Fruit fly (Drosophila melanogaster) whole organism, wandering third instar larva: ENCODE data around the gene CG18081.
A peak's percentile ranks its signal among the peaks of the same experiment; 100 is the strongest.

ENCODE experiments used
- Abd-B ChIP-seq: fragments of >200 bp; optimal IDR thresholded peaks from 2 replicates; lab custom pipeline; 2017; ENCODE audit warnings: missing biosample characterization, missing genetic modification characterization
- CG32264 ChIP-seq: fragments of 200-800 bp; sonication (Bioruptor generic); optimal IDR thresholded peaks from 2 replicates; lab custom pipeline; 2016; ENCODE audit warnings: missing biosample characterization, missing genetic modification characterization
- CG9705 ChIP-seq: fragments of 200-800 bp; sonication (Bioruptor generic); optimal IDR thresholded peaks from 2 replicates; lab custom pipeline; 2018; ENCODE audit warnings: missing biosample characterization, mild to moderate bottlenecking, missing genetic modification characterization
- CrebA ChIP-seq: fragments of 200-800 bp; sonication (Bioruptor generic); optimal IDR thresholded peaks from 2 replicates; lab custom pipeline; 2016; ENCODE audit warnings: missing biosample characterization, mild to moderate bottlenecking, missing genetic modification characterization, borderline replicate concordance
- Dfd ChIP-seq: fragments of >200 bp; optimal IDR thresholded peaks from 2 replicates; lab custom pipeline; 2017; ENCODE audit warnings: missing biosample characterization, missing genetic modification characterization
- Dif ChIP-seq: fragments of 200-275, 200-300 bp; sonication (Bioruptor generic); optimal IDR thresholded peaks from 2 replicates; lab custom pipeline; 2018; ENCODE audit warnings: missing biosample characterization, missing genetic modification characterization; ENCODE audit not compliant: partially characterized antibody
- GATAd ChIP-seq: sonication (Bioruptor generic); optimal IDR thresholded peaks from 2 replicates; lab custom pipeline; 2016; ENCODE audit warnings: missing biosample characterization, missing genetic modification characterization
- HLH106 ChIP-seq: fragments of 200-800 bp; optimal IDR thresholded peaks from 3 replicates; lab custom pipeline; 2019; ENCODE audit warnings: missing biosample characterization, mild to moderate bottlenecking, missing genetic modification characterization, moderate library complexity
- Hnf4 ChIP-seq: fragments of 200-800 bp; sonication (Bioruptor generic); optimal IDR thresholded peaks from 2 replicates; lab custom pipeline; 2016; ENCODE audit warnings: missing biosample characterization, mild to moderate bottlenecking, missing genetic modification characterization
- Hr78 ChIP-seq: fragments of >200 bp; optimal IDR thresholded peaks from 2 replicates; lab custom pipeline; 2017; ENCODE audit warnings: missing biosample characterization, missing genetic modification characterization
- Hr83 ChIP-seq: fragments of 200-300 bp; sonication (Bioruptor generic); optimal IDR thresholded peaks from 2 replicates; lab custom pipeline; 2016; ENCODE audit warnings: missing biosample characterization, mild to moderate bottlenecking, missing genetic modification characterization, moderate library complexity; ENCODE audit not compliant: poor library complexity, severe bottlenecking
- Jra ChIP-seq: sonication (Bioruptor generic); optimal IDR thresholded peaks from 2 replicates; lab custom pipeline; 2016; ENCODE audit warnings: missing biosample characterization, missing genetic modification characterization
- Mio ChIP-seq: sonication (Bioruptor generic); optimal IDR thresholded peaks from 2 replicates; lab custom pipeline; 2016; ENCODE audit warnings: missing biosample characterization, missing genetic modification characterization
- Myc ChIP-seq: fragments of >200 bp; optimal IDR thresholded peaks from 2 replicates; lab custom pipeline; 2017
- N ChIP-seq: fragments of >200 bp; optimal IDR thresholded peaks from 2 replicates; lab custom pipeline; 2018; ENCODE audit warnings: missing biosample characterization, missing external identifiers, missing genetic modification characterization
- OdsH ChIP-seq: fragments of 200-800 bp; sonication (Bioruptor generic); optimal IDR thresholded peaks from 2 replicates; lab custom pipeline; 2016; ENCODE audit warnings: missing biosample characterization, mild to moderate bottlenecking, missing genetic modification characterization
- Rel ChIP-seq, 2 experiments: fragments of 200-800 bp; sonication (Bioruptor generic) in 1 of 2; optimal IDR thresholded peaks; 2 replicates in 1 of 2; 3 replicates in 1 of 2; lab custom pipeline; 2016 to 2019; ENCODE audit warnings: mild to moderate bottlenecking in 2 of 2, missing biosample characterization in 2 of 2, missing genetic modification characterization in 2 of 2, moderate library complexity in 1 of 2
- Sp1 ChIP-seq: fragments of 200-800 bp; sonication (Bioruptor generic); optimal IDR thresholded peaks from 3 replicates; lab custom pipeline; 2019; ENCODE audit warnings: missing biosample characterization, mild to moderate bottlenecking, missing genetic modification characterization, moderate library complexity
- Vsx2 ChIP-seq: fragments of 200-300, 225-300 bp; sonication (Bioruptor generic); optimal IDR thresholded peaks from 2 replicates; lab custom pipeline; 2018; ENCODE audit warnings: missing biosample characterization, missing genetic modification characterization; ENCODE audit not compliant: partially characterized antibody
- br ChIP-seq: fragments of 200-800 bp; sonication (Bioruptor generic); optimal IDR thresholded peaks from 2 replicates; lab custom pipeline; 2016; ENCODE audit warnings: missing biosample characterization, missing genetic modification characterization
- brk ChIP-seq: fragments of 200-800 bp; sonication (Bioruptor generic); optimal IDR thresholded peaks from 2 replicates; lab custom pipeline; 2016; ENCODE audit warnings: missing biosample characterization, mild to moderate bottlenecking, missing genetic modification characterization
- dl ChIP-seq, 2 experiments: fragments of 175-275, 200-275 bp in 1 of 2; fragments of 200-275 bp in 1 of 2; sonication (Bioruptor generic); optimal IDR thresholded peaks; lab custom pipeline; 2018; ENCODE audit warnings: mild to moderate bottlenecking in 2 of 2, missing biosample characterization in 2 of 2, missing genetic modification characterization in 2 of 2, moderate library complexity in 2 of 2; ENCODE audit not compliant: partially characterized antibody in 2 of 2, insufficient read depth in 1 of 2
- dmrt93B ChIP-seq: fragments of 200-800 bp; sonication (Bioruptor generic); optimal IDR thresholded peaks from 2 replicates; lab custom pipeline; 2018; ENCODE audit warnings: missing biosample characterization, mild to moderate bottlenecking, missing genetic modification characterization
- dsf ChIP-seq: sonication (Bioruptor generic); optimal IDR thresholded peaks from 2 replicates; lab custom pipeline; 2016; ENCODE audit warnings: missing biosample characterization, missing genetic modification characterization, borderline replicate concordance
- ey ChIP-seq: fragments of 200-800 bp; sonication (Bioruptor generic); optimal IDR thresholded peaks from 2 replicates; lab custom pipeline; 2016; ENCODE audit warnings: missing biosample characterization, missing genetic modification characterization
- foxo ChIP-seq, 2 experiments: fragments of 200-800 bp; sonication (Bioruptor generic); optimal IDR thresholded peaks; 2 replicates in 1 of 2; 3 replicates in 1 of 2; lab custom pipeline; 2016 to 2017; ENCODE audit warnings: missing biosample characterization in 2 of 2, missing genetic modification characterization in 2 of 2
- fru ChIP-seq: fragments of 200-800 bp; sonication (Bioruptor generic); optimal IDR thresholded peaks from 3 replicates; lab custom pipeline; 2016; ENCODE audit warnings: missing biosample characterization, mild to moderate bottlenecking, missing genetic modification characterization
- h ChIP-seq: fragments of 200-800 bp; sonication (Bioruptor generic); optimal IDR thresholded peaks from 3 replicates; lab custom pipeline; 2016; ENCODE audit warnings: missing biosample characterization, mild to moderate bottlenecking, missing genetic modification characterization
- jim ChIP-seq: fragments of 175-275, 200-325 bp; sonication (Bioruptor generic); optimal IDR thresholded peaks from 2 replicates; lab custom pipeline; 2016; ENCODE audit warnings: missing biosample characterization, mild to moderate bottlenecking, missing genetic modification characterization
- lola ChIP-seq: fragments of >200 bp; optimal IDR thresholded peaks from 2 replicates; lab custom pipeline; 2017; ENCODE audit warnings: missing biosample characterization, missing genetic modification characterization
- pan ChIP-seq: fragments of >200 bp; optimal IDR thresholded peaks from 2 replicates; lab custom pipeline; 2017
- psq ChIP-seq: fragments of 200-800 bp; sonication (Bioruptor generic); optimal IDR thresholded peaks from 3 replicates; lab custom pipeline; 2017; ENCODE audit warnings: missing biosample characterization, mild to moderate bottlenecking, missing genetic modification characterization, moderate library complexity
- rgr ChIP-seq: fragments of 200-800 bp; sonication (Bioruptor generic); optimal IDR thresholded peaks from 3 replicates; lab custom pipeline; 2016; ENCODE audit warnings: missing biosample characterization, mild to moderate bottlenecking, missing genetic modification characterization
- sage ChIP-seq: fragments of 200-800 bp; sonication (Bioruptor generic); optimal IDR thresholded peaks from 2 replicates; lab custom pipeline; 2016; ENCODE audit warnings: missing biosample characterization, mild to moderate bottlenecking, missing genetic modification characterization
- sv ChIP-seq: fragments of 200-800 bp; sonication (Bioruptor generic); optimal IDR thresholded peaks from 3 replicates; lab custom pipeline; 2016; ENCODE audit warnings: missing biosample characterization, missing genetic modification characterization
- tai ChIP-seq: sonication (Bioruptor generic); optimal IDR thresholded peaks from 2 replicates; lab custom pipeline; 2016; ENCODE audit warnings: missing biosample characterization, missing genetic modification characterization
- usp ChIP-seq: fragments of >200 bp; optimal IDR thresholded peaks from 2 replicates; lab custom pipeline; 2017; ENCODE audit warnings: missing biosample characterization, missing genetic modification characterization
- woc ChIP-seq: sonication (Bioruptor generic); optimal IDR thresholded peaks from 2 replicates; lab custom pipeline; 2016; ENCODE audit warnings: missing biosample characterization, mild to moderate bottlenecking, missing genetic modification characterization

Gene CG18081

DNA sequence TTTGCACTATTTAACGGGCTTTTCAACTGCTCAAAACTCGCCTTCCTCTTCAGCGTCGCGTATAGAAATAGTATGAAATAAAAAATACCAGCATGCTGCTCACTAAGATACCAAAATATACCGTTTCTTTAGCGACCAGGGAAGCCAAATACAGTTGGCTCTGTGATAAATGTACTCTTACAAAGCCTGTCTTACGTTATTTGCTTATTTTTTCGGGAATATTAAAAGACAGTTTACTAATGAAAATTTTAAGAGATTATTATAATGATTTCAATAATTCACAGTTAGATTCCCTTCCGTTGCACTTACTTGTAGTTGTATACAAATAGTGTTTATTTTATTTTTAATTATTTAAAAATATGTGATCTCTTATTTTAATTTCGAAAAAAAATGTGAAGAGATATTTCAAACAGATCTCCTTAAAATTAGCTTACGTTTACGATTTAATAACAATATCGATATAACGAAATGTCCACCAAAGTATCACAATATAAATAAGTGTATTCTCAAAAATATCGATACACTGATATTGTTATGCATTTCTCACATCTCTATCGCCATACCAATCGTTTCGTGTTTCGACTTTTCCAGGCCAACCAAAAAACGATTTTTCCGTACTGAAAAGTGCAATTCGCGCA, 8.7 kb downstream of the CG18081 start, which contains the start of the genes DCP2 and dbo:
TSS of gene DCP2 (minus strand) at position 77 of the 638 bp plus-strand sequence.
TSS of gene dbo (plus strand) at position 542 of the 638 bp plus-strand sequence.
- TF ChIP-seq OdsH (GFP tag; lab: Kevin White, UChicago) (peak; percentile 1), woc (GFP tag; lab: Kevin White, UChicago) (peak; percentile 63), brk (peak; percentile 74), fru (GFP tag; lab: Kevin White, UChicago) (peak; percentile 43), Myc (lab: Kevin White, UChicago) (peak; percentile 12), psq (GFP tag; lab: Kevin White, UChicago) (no peak), Hr83 (GFP tag; lab: Kevin White, UChicago) (peak; percentile 59), h (GFP tag; lab: Kevin White, UChicago) (peak; percentile 48), ey (GFP tag; lab: Kevin White, UChicago) (peak; percentile 54), usp (no peak), dl (GFP tag; optimal IDR thresholded peaks at IDR 0.05; lab: Kevin White, UChicago; ENCODE audit: insufficient read depth in 1 of 2, partially characterized antibody in 2 of 2) (no peak), Hnf4 (GFP tag; lab: Kevin White, UChicago) (peak; percentile 48), CG9705 (GFP tag; lab: Kevin White, UChicago) (peak; percentile 49), foxo (GFP tag; optimal IDR thresholded peaks at IDR 0.05; lab: Kevin White, UChicago) (peak in 1 of 2 experiments; percentile 72), Sp1 (peak; percentile 38), HLH106 (tag; lab: Kevin White, UChicago) (peak; percentile 78), Rel (GFP tag; optimal IDR thresholded peaks at IDR 0.05; lab: Kevin White, UChicago) (no peak), Rel (tag; optimal IDR thresholded peaks at IDR 0.05; lab: Kevin White, UChicago) (no peak), rgr (GFP tag; lab: Kevin White, UChicago) (peak; percentile 42)

DNA sequence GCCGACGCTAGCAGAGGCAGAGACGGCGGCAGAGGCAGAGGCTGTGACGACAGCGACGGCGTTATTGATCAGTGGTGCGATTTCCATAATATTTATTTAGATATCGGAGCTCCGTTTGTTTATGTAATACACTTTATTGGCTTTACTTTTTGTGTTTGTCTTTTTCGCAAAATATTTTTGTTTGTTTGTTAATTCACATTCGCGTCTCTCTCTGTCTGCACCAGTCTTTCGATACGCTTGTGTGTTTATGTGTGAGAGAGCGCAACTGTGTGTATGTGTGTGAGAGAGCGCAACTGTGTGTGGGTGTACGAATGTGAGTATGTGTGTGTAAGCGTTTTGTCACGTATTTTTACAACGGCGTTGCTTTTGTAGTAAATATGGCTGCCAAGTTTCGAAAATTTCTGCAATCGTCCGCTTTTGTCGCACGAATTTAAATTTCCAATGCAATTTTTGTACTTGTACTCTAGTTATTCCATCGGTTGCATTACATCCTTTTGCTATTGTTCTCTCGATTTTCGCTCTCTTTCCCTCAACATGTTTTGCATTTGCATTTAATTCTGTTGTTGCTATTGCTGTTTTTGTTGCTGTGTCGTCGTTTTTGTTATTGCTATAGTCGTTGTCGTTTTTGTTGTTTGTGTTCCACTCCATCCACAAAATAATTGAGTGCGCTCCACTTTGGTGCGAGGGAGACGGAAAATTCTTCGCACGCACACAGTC, 9.5 kb downstream of the CG18081 start:
- TF ChIP-seq Vsx2 (GFP tag; lab: Kevin White, UChicago) (no peak), jim (no peak), h (GFP tag; lab: Kevin White, UChicago) (peak; percentile 67), HLH106 (tag; lab: Kevin White, UChicago) (no peak), dmrt93B (GFP tag; lab: Kevin White, UChicago) (no peak), foxo (GFP tag; optimal IDR thresholded peaks at IDR 0.05; lab: Kevin White, UChicago) (peak; percentile 28 to 39), Abd-B (GFP tag; lab: Kevin White, UChicago) (peak; percentile 2), Hr78 (GFP tag; lab: Kevin White, UChicago) (peak; percentile 81), CrebA (GFP tag; lab: Kevin White, UChicago) (no peak), CG9705 (GFP tag; lab: Kevin White, UChicago) (no peak), dl (GFP tag; optimal IDR thresholded peaks at IDR 0.05; lab: Kevin White, UChicago; ENCODE audit: insufficient read depth in 1 of 2, partially characterized antibody in 2 of 2) (peak in 1 of 2 experiments; percentile 79), Hr83 (GFP tag; lab: Kevin White, UChicago) (peak; percentile 60), Hnf4 (GFP tag; lab: Kevin White, UChicago) (peak; percentile 63), dsf (GFP tag; lab: Kevin White, UChicago) (no peak), CG32264 (GFP tag; lab: Kevin White, UChicago) (no peak), fru (GFP tag; lab: Kevin White, UChicago) (peak; percentile 50), sage (peak; percentile 36), Mio (GFP tag; lab: Kevin White, UChicago) (no peak), GATAd (GFP tag; lab: Kevin White, UChicago) (no peak), woc (GFP tag; lab: Kevin White, UChicago) (no peak), tai (peak; percentile 12), Dfd (GFP tag; lab: Kevin White, UChicago) (no peak), OdsH (GFP tag; lab: Kevin White, UChicago) (peak; percentile 64), Rel (GFP tag; optimal IDR thresholded peaks at IDR 0.05; lab: Kevin White, UChicago) (peak; percentile 35), Rel (tag; optimal IDR thresholded peaks at IDR 0.05; lab: Kevin White, UChicago) (no peak), lola (GFP tag; lab: Kevin White, UChicago) (no peak), N (GFP tag; lab: Kevin White, UChicago) (peak; percentile 91), Myc (lab: Kevin White, UChicago) (no peak), sv (no peak), brk (no peak), rgr (GFP tag; lab: Kevin White, UChicago) (peak; percentile 50), ey (GFP tag; lab: Kevin White, UChicago) (peak; percentile 17), Sp1 (peak; percentile 4), Dif (GFP tag; lab: Kevin White, UChicago) (peak; percentile 80), Jra (GFP tag; lab: Kevin White, UChicago) (no peak), usp (no peak), br (peak; percentile 58), pan (lab: Kevin White, UChicago) (no peak), psq (GFP tag; lab: Kevin White, UChicago) (peak; percentile 75)
